Fruit fly (Drosophila melanogaster) whole organism, pupa: Measurements from ENCODE around the gene 825-Oak.

Experiments used
- CG15710 ChIP-seq: fragments of 200-800 bp; sonication (Bioruptor generic); optimal IDR thresholded peaks from 2 replicates; lab custom pipeline; 2018; ENCODE audit warnings: missing biosample characterization, mild to moderate bottlenecking, missing genetic modification characterization, moderate library complexity
- CG32121 ChIP-seq: fragments of 200-800 bp; sonication (Bioruptor generic); IDR thresholded peaks from 2 replicates; pipeline ENCODE4 v1.3.6; 2022; ENCODE audit warnings: missing biosample characterization, missing genetic modification characterization
- CG8301 ChIP-seq: fragments of 200-800 bp; sonication (Bioruptor generic); optimal IDR thresholded peaks from 2 replicates; lab custom pipeline; 2018; ENCODE audit warnings: missing biosample characterization, mild to moderate bottlenecking, missing genetic modification characterization
- fd96Ca ChIP-seq: fragments of 200-800 bp; sonication (Bioruptor generic); IDR thresholded peaks from 3 replicates; pipeline ENCODE4 v1.3.6; 2022; ENCODE audit warnings: missing biosample characterization, missing genetic modification characterization
- gl ChIP-seq: fragments of 200-800 bp; sonication (Bioruptor generic); optimal IDR thresholded peaks from 2 replicates; lab custom pipeline; 2018; ENCODE audit warnings: missing biosample characterization, mild to moderate bottlenecking, missing genetic modification characterization

dm6 chr3L:19494954-19495353 is 22.9 kb upstream of the 825-Oak start:
- TF ChIP-seq CG8301 (tag; lab: Kevin White, UChicago) (no peak), CG32121 (no peak), CG15710 (no peak), gl (tag; lab: Kevin White, UChicago) (no peak), fd96Ca (no peak)
